Worm (Caenorhabditis elegans) whole organism, midembryonic: ENCODE data around the gene T01G5.6.

ENCODE experiments used
- T22C8.4 ChIP-seq: fragments of 200-800 bp; sonication (Bioruptor generic); IDR thresholded peaks from 2 replicates; pipeline ENCODE4 v1.3.6; 2022; ENCODE audit warnings: missing genetic modification characterization, missing compliant biosample characterization
- ztf-29 ChIP-seq: fragments of 200-800 bp; sonication (Bioruptor generic); IDR thresholded peaks from 2 replicates; pipeline ENCODE4 v1.3.6; 2022; ENCODE audit warnings: missing genetic modification reagents, missing genetic modification characterization, missing compliant biosample characterization

DNA sequence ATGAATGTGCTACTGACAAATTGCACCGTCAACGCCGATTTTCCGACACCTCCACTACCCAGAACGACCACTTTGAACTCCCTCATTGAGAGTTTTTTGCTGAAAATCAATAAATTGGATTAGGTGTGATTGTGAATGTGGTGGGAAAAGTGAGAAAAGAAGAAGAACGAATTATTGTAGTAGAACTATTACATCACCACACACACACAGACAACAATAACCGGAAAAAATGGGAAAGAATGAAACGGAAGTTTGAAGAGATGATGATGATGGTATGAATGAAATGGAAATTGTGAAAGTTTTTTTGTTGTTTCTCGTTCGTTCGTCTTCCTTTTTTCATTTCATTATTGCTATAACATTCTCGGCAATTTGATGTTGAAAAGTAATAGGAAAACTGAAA lies 49.9 kb downstream of the T01G5.6 start, which contains the start of gene rap-2:
- TF ChIP-seq T22C8.4 (GFP tag; lab: Robert Waterston, UW) (no peak), ztf-29 (no peak)
